Fruit fly (Drosophila melanogaster) whole organism, prepupa: Measurements from ENCODE around the gene Spn85F.

ENCODE experiments used
- CG3032 ChIP-seq: fragments of 200-800 bp; optimal IDR thresholded peaks from 2 replicates; lab custom pipeline; 2019; ENCODE audit warnings: missing biosample characterization, mild to moderate bottlenecking, missing genetic modification characterization, moderate library complexity
- Gug ChIP-seq: fragments of 200-800 bp; sonication (Bioruptor generic); IDR thresholded peaks from 2 replicates; pipeline ENCODE4 v1.3.6; 2022; ENCODE audit warnings: missing biosample characterization, missing genetic modification characterization
- Sox14 ChIP-seq: fragments of 200-800 bp; sonication (Bioruptor generic); optimal IDR thresholded peaks from 3 replicates; lab custom pipeline; 2016; ENCODE audit warnings: missing biosample characterization, missing genetic modification characterization
- ss ChIP-seq, 2 experiments: fragments of 200-800 bp; sonication (Bioruptor generic); optimal IDR thresholded peaks; 2 replicates in 1 of 2; 3 replicates in 1 of 2; lab custom pipeline; 2017 to 2018; ENCODE audit warnings: mild to moderate bottlenecking in 2 of 2, missing biosample characterization in 2 of 2, missing genetic modification characterization in 2 of 2, moderate library complexity in 1 of 2

DNA sequence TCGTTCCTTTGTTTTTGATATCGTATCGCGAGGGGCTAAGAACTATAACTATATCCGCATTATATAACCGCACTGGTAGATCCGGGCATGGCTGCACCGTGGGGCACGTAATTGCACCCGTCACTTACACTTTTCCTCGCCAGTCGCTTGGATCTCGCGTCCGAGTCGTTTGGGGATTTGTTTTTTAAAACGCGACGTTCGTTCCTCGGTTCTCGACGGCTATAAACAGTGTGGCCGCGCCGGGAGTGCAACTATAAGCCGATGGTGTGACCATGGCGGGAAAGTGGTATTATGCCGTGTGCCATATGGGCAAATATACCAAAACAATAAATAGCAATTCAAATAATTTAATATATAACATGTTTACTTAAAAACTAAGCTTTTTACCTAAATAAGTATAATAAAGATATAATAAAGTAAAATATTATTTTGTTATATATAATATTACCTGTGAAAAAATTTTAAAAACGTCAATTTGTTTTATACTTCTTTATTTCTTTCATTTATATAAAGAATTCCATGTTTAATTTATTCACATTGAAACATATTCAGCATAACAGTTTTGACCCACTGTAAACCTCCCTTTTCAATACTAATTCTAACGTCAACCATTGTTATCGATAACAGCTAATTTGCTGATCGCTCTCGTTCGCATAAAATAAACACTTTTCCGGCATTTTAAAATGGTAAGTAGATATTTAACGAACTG lies 45.9 kb downstream of the Spn85F start, which contains the start of the genes Mical and CG3909:
- TF ChIP-seq Gug (GFP tag; lab: Robert Waterston, UW) = peak; percentile 76
- TF ChIP-seq ss (GFP tag; optimal IDR thresholded peaks at IDR 0.05; lab: Kevin White, UChicago) = peak; percentile 6 to 44
- TF ChIP-seq Sox14 = peak; percentile 25
- peak; percentile 86 for TF ChIP-seq CG3032 (tag; lab: Kevin White, UChicago)
